Fruit fly (Drosophila melanogaster) whole organism, wandering third instar larva: Measurements from ENCODE around the gene Osi22.
A peak's percentile ranks its signal among the peaks of the same experiment; 100 is the strongest.

Source experiments
- Abd-B ChIP-seq: fragments of >200 bp; optimal IDR thresholded peaks from 2 replicates; lab custom pipeline; 2017; ENCODE audit warnings: missing biosample characterization, missing genetic modification characterization
- CG32264 ChIP-seq: fragments of 200-800 bp; sonication (Bioruptor generic); optimal IDR thresholded peaks from 2 replicates; lab custom pipeline; 2016; ENCODE audit warnings: missing biosample characterization, missing genetic modification characterization
- CG9705 ChIP-seq: fragments of 200-800 bp; sonication (Bioruptor generic); optimal IDR thresholded peaks from 2 replicates; lab custom pipeline; 2018; ENCODE audit warnings: missing biosample characterization, mild to moderate bottlenecking, missing genetic modification characterization
- Dfd ChIP-seq: fragments of >200 bp; optimal IDR thresholded peaks from 2 replicates; lab custom pipeline; 2017; ENCODE audit warnings: missing biosample characterization, missing genetic modification characterization
- Dif ChIP-seq: fragments of 200-275, 200-300 bp; sonication (Bioruptor generic); optimal IDR thresholded peaks from 2 replicates; lab custom pipeline; 2018; ENCODE audit warnings: missing biosample characterization, missing genetic modification characterization; ENCODE audit not compliant: partially characterized antibody
- GATAd ChIP-seq: sonication (Bioruptor generic); optimal IDR thresholded peaks from 2 replicates; lab custom pipeline; 2016; ENCODE audit warnings: missing biosample characterization, missing genetic modification characterization
- HLH106 ChIP-seq: fragments of 200-800 bp; optimal IDR thresholded peaks from 3 replicates; lab custom pipeline; 2019; ENCODE audit warnings: missing biosample characterization, mild to moderate bottlenecking, missing genetic modification characterization, moderate library complexity
- Hnf4 ChIP-seq: fragments of 200-800 bp; sonication (Bioruptor generic); optimal IDR thresholded peaks from 2 replicates; lab custom pipeline; 2016; ENCODE audit warnings: missing biosample characterization, mild to moderate bottlenecking, missing genetic modification characterization
- Hr78 ChIP-seq: fragments of >200 bp; optimal IDR thresholded peaks from 2 replicates; lab custom pipeline; 2017; ENCODE audit warnings: missing biosample characterization, missing genetic modification characterization
- Hr83 ChIP-seq: fragments of 200-300 bp; sonication (Bioruptor generic); optimal IDR thresholded peaks from 2 replicates; lab custom pipeline; 2016; ENCODE audit warnings: missing biosample characterization, mild to moderate bottlenecking, missing genetic modification characterization, moderate library complexity; ENCODE audit not compliant: poor library complexity, severe bottlenecking
- Myc ChIP-seq: fragments of >200 bp; optimal IDR thresholded peaks from 2 replicates; lab custom pipeline; 2017
- N ChIP-seq: fragments of >200 bp; optimal IDR thresholded peaks from 2 replicates; lab custom pipeline; 2018; ENCODE audit warnings: missing biosample characterization, missing external identifiers, missing genetic modification characterization
- OdsH ChIP-seq: fragments of 200-800 bp; sonication (Bioruptor generic); optimal IDR thresholded peaks from 2 replicates; lab custom pipeline; 2016; ENCODE audit warnings: missing biosample characterization, mild to moderate bottlenecking, missing genetic modification characterization
- Rel ChIP-seq, 2 experiments: fragments of 200-800 bp; sonication (Bioruptor generic) in 1 of 2; optimal IDR thresholded peaks; 2 replicates in 1 of 2; 3 replicates in 1 of 2; lab custom pipeline; 2016 to 2019; ENCODE audit warnings: mild to moderate bottlenecking in 2 of 2, missing biosample characterization in 2 of 2, missing genetic modification characterization in 2 of 2, moderate library complexity in 1 of 2
- Sp1 ChIP-seq: fragments of 200-800 bp; sonication (Bioruptor generic); optimal IDR thresholded peaks from 3 replicates; lab custom pipeline; 2019; ENCODE audit warnings: missing biosample characterization, mild to moderate bottlenecking, missing genetic modification characterization, moderate library complexity
- Vsx2 ChIP-seq: fragments of 200-300, 225-300 bp; sonication (Bioruptor generic); optimal IDR thresholded peaks from 2 replicates; lab custom pipeline; 2018; ENCODE audit warnings: missing biosample characterization, missing genetic modification characterization; ENCODE audit not compliant: partially characterized antibody
- br ChIP-seq: fragments of 200-800 bp; sonication (Bioruptor generic); optimal IDR thresholded peaks from 2 replicates; lab custom pipeline; 2016; ENCODE audit warnings: missing biosample characterization, missing genetic modification characterization
- brk ChIP-seq: fragments of 200-800 bp; sonication (Bioruptor generic); optimal IDR thresholded peaks from 2 replicates; lab custom pipeline; 2016; ENCODE audit warnings: missing biosample characterization, mild to moderate bottlenecking, missing genetic modification characterization
- dl ChIP-seq, 2 experiments: fragments of 175-275, 200-275 bp in 1 of 2; fragments of 200-275 bp in 1 of 2; sonication (Bioruptor generic); optimal IDR thresholded peaks; lab custom pipeline; 2018; ENCODE audit warnings: mild to moderate bottlenecking in 2 of 2, missing biosample characterization in 2 of 2, missing genetic modification characterization in 2 of 2, moderate library complexity in 2 of 2; ENCODE audit not compliant: partially characterized antibody in 2 of 2, insufficient read depth in 1 of 2
- dmrt93B ChIP-seq: fragments of 200-800 bp; sonication (Bioruptor generic); optimal IDR thresholded peaks from 2 replicates; lab custom pipeline; 2018; ENCODE audit warnings: missing biosample characterization, mild to moderate bottlenecking, missing genetic modification characterization
- dsf ChIP-seq: sonication (Bioruptor generic); optimal IDR thresholded peaks from 2 replicates; lab custom pipeline; 2016; ENCODE audit warnings: missing biosample characterization, missing genetic modification characterization, borderline replicate concordance
- ey ChIP-seq: fragments of 200-800 bp; sonication (Bioruptor generic); optimal IDR thresholded peaks from 2 replicates; lab custom pipeline; 2016; ENCODE audit warnings: missing biosample characterization, missing genetic modification characterization
- foxo ChIP-seq, 2 experiments: fragments of 200-800 bp; sonication (Bioruptor generic); optimal IDR thresholded peaks; 2 replicates in 1 of 2; 3 replicates in 1 of 2; lab custom pipeline; 2016 to 2017; ENCODE audit warnings: missing biosample characterization in 2 of 2, missing genetic modification characterization in 2 of 2
- fru ChIP-seq: fragments of 200-800 bp; sonication (Bioruptor generic); optimal IDR thresholded peaks from 3 replicates; lab custom pipeline; 2016; ENCODE audit warnings: missing biosample characterization, mild to moderate bottlenecking, missing genetic modification characterization
- h ChIP-seq: fragments of 200-800 bp; sonication (Bioruptor generic); optimal IDR thresholded peaks from 3 replicates; lab custom pipeline; 2016; ENCODE audit warnings: missing biosample characterization, mild to moderate bottlenecking, missing genetic modification characterization
- lola ChIP-seq: fragments of >200 bp; optimal IDR thresholded peaks from 2 replicates; lab custom pipeline; 2017; ENCODE audit warnings: missing biosample characterization, missing genetic modification characterization
- pan ChIP-seq: fragments of >200 bp; optimal IDR thresholded peaks from 2 replicates; lab custom pipeline; 2017
- psq ChIP-seq: fragments of 200-800 bp; sonication (Bioruptor generic); optimal IDR thresholded peaks from 3 replicates; lab custom pipeline; 2017; ENCODE audit warnings: missing biosample characterization, mild to moderate bottlenecking, missing genetic modification characterization, moderate library complexity
- rgr ChIP-seq: fragments of 200-800 bp; sonication (Bioruptor generic); optimal IDR thresholded peaks from 3 replicates; lab custom pipeline; 2016; ENCODE audit warnings: missing biosample characterization, mild to moderate bottlenecking, missing genetic modification characterization
- sage ChIP-seq: fragments of 200-800 bp; sonication (Bioruptor generic); optimal IDR thresholded peaks from 2 replicates; lab custom pipeline; 2016; ENCODE audit warnings: missing biosample characterization, mild to moderate bottlenecking, missing genetic modification characterization
- sv ChIP-seq: fragments of 200-800 bp; sonication (Bioruptor generic); optimal IDR thresholded peaks from 3 replicates; lab custom pipeline; 2016; ENCODE audit warnings: missing biosample characterization, missing genetic modification characterization
- woc ChIP-seq: sonication (Bioruptor generic); optimal IDR thresholded peaks from 2 replicates; lab custom pipeline; 2016; ENCODE audit warnings: missing biosample characterization, mild to moderate bottlenecking, missing genetic modification characterization

Osi22 gene

dm6 chr3R:13261706-13262105 lies 28.7 kb upstream of the Osi22 start:
- TF ChIP-seq GATAd (no peak), CG32264 (GFP tag; lab: Kevin White, UChicago) (no peak), brk (no peak), fru (no peak), rgr (GFP tag; lab: Kevin White, UChicago) (no peak), Hr83 (GFP tag; lab: Kevin White, UChicago) (no peak), Hnf4 (GFP tag; lab: Kevin White, UChicago) (no peak), OdsH (GFP tag; lab: Kevin White, UChicago) (no peak), h (GFP tag; lab: Kevin White, UChicago) (no peak), CG9705 (no peak), lola (no peak), br (no peak), Sp1 (GFP tag; lab: Kevin White, UChicago) (no peak), dmrt93B (no peak), woc (GFP tag; lab: Kevin White, UChicago) (no peak), N (GFP tag; lab: Kevin White, UChicago) (no peak), Hr78 (GFP tag; lab: Kevin White, UChicago) (no peak), sage (GFP tag; lab: Kevin White, UChicago) (no peak), Dfd (GFP tag; lab: Kevin White, UChicago) (no peak)
- TF ChIP-seq, all 38 proteins: peak for 0

DNA sequence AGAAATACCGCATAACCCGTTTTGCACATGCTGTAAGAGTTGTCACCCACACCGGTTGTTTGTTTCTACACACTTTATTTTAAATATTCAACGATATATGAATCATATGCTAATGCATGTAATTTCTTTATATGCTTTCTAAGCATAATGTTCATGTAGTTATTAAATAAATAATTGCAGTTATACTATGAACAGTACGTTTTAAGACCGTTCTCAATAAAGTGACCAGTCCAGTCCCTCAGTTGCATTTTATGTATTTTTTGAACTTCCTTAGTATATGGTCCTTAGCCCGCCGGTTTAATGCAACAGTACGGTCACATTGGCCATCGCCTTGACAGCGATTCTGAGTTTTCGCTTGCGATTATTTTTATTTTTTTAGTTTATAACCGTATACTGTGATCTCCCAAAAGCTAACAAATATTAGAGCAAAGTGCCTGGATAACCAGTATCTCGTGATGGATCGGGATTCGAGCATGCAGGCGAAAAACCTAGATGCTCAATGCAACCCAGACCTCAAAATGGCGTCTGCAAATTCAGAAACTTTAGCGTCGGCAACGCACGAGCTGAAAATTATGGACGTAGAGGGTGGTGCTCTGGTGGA lies 26.3 kb upstream of the Osi22 start, which contains the start of gene Ravus:
Gene Ravus, minus strand, starts transcription at position 1 of the 601 bp plus-strand sequence.
- peak; percentile 68 for TF ChIP-seq CG9705
- TF ChIP-seq dl (GFP tag; optimal IDR thresholded peaks at IDR 0.05; lab: Kevin White, UChicago; ENCODE audit: insufficient read depth in 1 of 2, partially characterized antibody in 2 of 2), result no peak
- no peak for TF ChIP-seq Rel (GFP tag; optimal IDR thresholded peaks at IDR 0.05; lab: Kevin White, UChicago)
- TF ChIP-seq Rel (tag; optimal IDR thresholded peaks at IDR 0.05; lab: Kevin White, UChicago), result peak; percentile 29
- peak; percentile 46 for TF ChIP-seq sv (GFP tag; lab: Kevin White, UChicago)
- TF ChIP-seq lola, result no peak
- peak; percentile 70 for TF ChIP-seq rgr (GFP tag; lab: Kevin White, UChicago)
- no peak for TF ChIP-seq dmrt93B
- peak in 1 of 2 experiments; percentile 65 for TF ChIP-seq foxo (GFP tag; optimal IDR thresholded peaks at IDR 0.05; lab: Kevin White, UChicago)
- peak; percentile 38 for TF ChIP-seq psq (GFP tag; lab: Kevin White, UChicago)
- TF ChIP-seq Sp1 (GFP tag; lab: Kevin White, UChicago), result peak; percentile 66
- peak; percentile 59 for TF ChIP-seq ey (GFP tag; lab: Kevin White, UChicago)
- TF ChIP-seq HLH106 (tag; lab: Kevin White, UChicago), result peak; percentile 75
- TF ChIP-seq OdsH (GFP tag; lab: Kevin White, UChicago), result peak; percentile 50
- no peak for TF ChIP-seq Abd-B (GFP tag; lab: Kevin White, UChicago)
- peak; percentile 41 for TF ChIP-seq br
- TF ChIP-seq fru, result no peak
- peak; percentile 42 for TF ChIP-seq Myc (lab: Kevin White, UChicago)
- TF ChIP-seq pan (lab: Kevin White, UChicago), result no peak

- no peak for TF ChIP-seq Vsx2 (GFP tag; lab: Kevin White, UChicago)
- no peak for TF ChIP-seq Rel (GFP tag; optimal IDR thresholded peaks at IDR 0.05; lab: Kevin White, UChicago)
- TF ChIP-seq Rel (tag; optimal IDR thresholded peaks at IDR 0.05; lab: Kevin White, UChicago), result peak; percentile 99
Measured at dm6 chr3R:13270648-13271047, 19.8 kb upstream of the Osi22 start.

DNA sequence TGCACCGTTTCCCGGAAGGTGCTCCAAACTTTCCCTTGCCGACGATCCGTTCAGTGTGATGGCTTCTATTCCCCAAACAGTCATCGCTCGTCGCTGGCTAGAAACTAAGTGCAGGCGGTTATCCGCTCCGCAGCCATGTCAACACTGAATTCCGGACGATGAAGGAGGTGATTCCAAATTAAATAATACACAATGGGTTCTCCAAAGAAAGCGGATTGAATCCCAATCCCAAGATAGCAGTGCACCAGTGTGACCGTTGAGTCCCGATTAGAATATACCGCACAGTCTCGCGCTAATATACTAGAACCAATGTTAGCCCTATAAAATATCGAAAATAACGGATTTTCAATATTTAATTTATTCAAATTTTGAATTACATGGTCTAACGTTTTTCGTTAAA lies 18.7 kb upstream of the Osi22 start, which contains the start of gene TBC1D5:
Gene TBC1D5, minus strand, starts transcription at position 254 of the 400 bp plus-strand sequence.
- TF ChIP-seq Rel (GFP tag; optimal IDR thresholded peaks at IDR 0.05; lab: Kevin White, UChicago) (no peak), Rel (tag; optimal IDR thresholded peaks at IDR 0.05; lab: Kevin White, UChicago) (peak; percentile 74), Hr83 (GFP tag; lab: Kevin White, UChicago) (peak; percentile 43), br (no peak)

DNA sequence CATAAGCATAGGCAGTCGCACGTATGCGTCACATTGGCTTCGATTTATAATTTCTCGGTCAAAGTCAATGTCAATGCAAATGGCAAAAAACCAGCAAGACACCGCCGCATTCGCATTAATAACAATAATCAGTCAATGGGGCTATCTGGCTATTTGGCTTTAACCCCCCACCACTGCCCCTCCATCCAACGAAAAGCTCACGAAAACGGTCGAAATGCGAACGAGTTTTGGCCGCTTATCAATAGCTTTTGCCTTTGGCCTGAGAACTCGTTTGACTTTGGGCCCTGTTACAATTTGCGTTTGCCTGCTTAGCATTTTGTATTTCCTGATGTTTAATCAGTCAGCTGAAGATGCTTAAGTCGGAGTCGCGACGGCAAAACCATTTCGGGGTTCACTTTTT lies 17.0 kb upstream of the Osi22 start:
- TF ChIP-seq ey (GFP tag; lab: Kevin White, UChicago) (no peak), Rel (GFP tag; optimal IDR thresholded peaks at IDR 0.05; lab: Kevin White, UChicago) (no peak), Rel (tag; optimal IDR thresholded peaks at IDR 0.05; lab: Kevin White, UChicago) (peak; percentile 6), h (GFP tag; lab: Kevin White, UChicago) (peak; percentile 10), Dif (peak; percentile 10), Dfd (GFP tag; lab: Kevin White, UChicago) (no peak), dsf (GFP tag; lab: Kevin White, UChicago) (no peak), OdsH (GFP tag; lab: Kevin White, UChicago) (peak; percentile 6)
